Fruit fly (Drosophila melanogaster): ENCODE data around the gene CG11630.
A peak's percentile ranks its signal among the peaks of the same experiment; 100 is the strongest.

The CG11630 gene

DNA sequence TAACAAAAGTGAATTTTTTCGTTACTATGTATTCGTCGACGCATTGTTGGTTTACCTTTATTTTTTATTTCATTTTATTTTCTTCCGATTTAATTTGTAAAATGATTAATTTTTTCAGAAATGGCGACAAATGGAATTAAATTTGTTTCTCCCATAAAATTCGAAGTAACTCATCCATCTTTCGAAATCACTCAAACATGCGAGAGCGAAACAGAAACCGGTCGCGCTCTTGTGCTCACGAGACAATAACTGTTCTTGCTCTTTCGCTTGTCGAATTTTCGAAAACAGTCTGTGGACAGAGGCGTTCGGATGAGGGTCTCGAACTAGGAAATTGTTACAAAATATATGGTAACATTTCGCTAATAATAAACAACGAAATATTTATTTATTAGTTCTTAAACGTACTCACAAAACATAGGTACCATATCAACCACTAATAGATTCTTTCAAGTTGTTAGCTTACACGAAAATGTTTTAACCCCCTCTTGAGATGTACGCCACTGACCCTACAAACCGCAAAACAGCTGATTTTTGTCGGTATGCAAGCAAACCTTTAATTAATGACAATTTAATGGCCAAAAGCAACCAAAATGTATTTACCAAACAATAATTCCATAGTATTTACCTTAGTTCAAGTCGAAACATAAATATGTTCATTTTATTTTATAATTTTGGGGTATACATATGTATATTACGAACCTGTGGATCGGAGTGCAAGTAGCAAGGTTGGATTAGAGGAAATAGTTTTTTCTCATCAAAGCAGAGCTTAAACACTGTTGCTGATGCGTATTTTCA is 10.9 kb upstream of the CG11630 start (continued):
- peak; percentile 97 for TF ChIP-seq sisA (GFP tag; IDR thresholded peaks at IDR 0.05)
- peak; percentile 95 for TF ChIP-seq Sox100B (GFP tag; optimal IDR thresholded peaks at IDR 0.05)
- TF ChIP-seq CG11696 (GFP tag; IDR thresholded peaks at IDR 0.05): peak; percentile 89
- peak; percentile 97 for TF ChIP-seq gcm (GFP tag; optimal IDR thresholded peaks at IDR 0.05)
- TF ChIP-seq sc (optimal IDR thresholded peaks at IDR 0.05): no peak
- peak; percentile 92 for TF ChIP-seq sc (GFP tag; optimal IDR thresholded peaks at IDR 0.05)
- peak; percentile 96 for TF ChIP-seq CG11504 (tag; optimal IDR thresholded peaks at IDR 0.05)
- peak; percentile 96 for TF ChIP-seq Mad (GFP tag; optimal IDR thresholded peaks at IDR 0.05)
- no peak for TF ChIP-seq CG42726 (GFP tag; IDR thresholded peaks at IDR 0.05; ENCODE audit: partially characterized antibody)
- TF ChIP-seq Nf-YB (GFP tag; optimal IDR thresholded peaks at IDR 0.05): peak; percentile 85
- peak; percentile 98 for TF ChIP-seq CG9932 (GFP tag; IDR thresholded peaks at IDR 0.05)
- peak; percentile 90 for TF ChIP-seq Jarid2 (GFP tag; optimal IDR thresholded peaks at IDR 0.05)
- TF ChIP-seq pnt (GFP tag; optimal IDR thresholded peaks at IDR 0.05): peak; percentile 95
- TF ChIP-seq CG1024 (GFP tag; IDR thresholded peaks at IDR 0.05): peak; percentile 89
- peak; percentile 95 for TF ChIP-seq jing (GFP tag; optimal IDR thresholded peaks at IDR 0.05)
- peak; percentile 55 for TF ChIP-seq bigmax (GFP tag; optimal IDR thresholded peaks at IDR 0.05)
- peak; percentile 98 for TF ChIP-seq CG17829 (tag; optimal IDR thresholded peaks at IDR 0.05)
- TF ChIP-seq vfl (GFP tag; optimal IDR thresholded peaks at IDR 0.05): peak; percentile 95
- peak; percentile 78 for TF ChIP-seq CG7928 (GFP tag; optimal IDR thresholded peaks at IDR 0.05)
- TF ChIP-seq gce (GFP tag; IDR thresholded peaks at IDR 0.05): peak; percentile 95
- peak; percentile 92 for TF ChIP-seq ab (GFP tag; optimal IDR thresholded peaks at IDR 0.05)
- TF ChIP-seq CG30431 (GFP tag; optimal IDR thresholded peaks at IDR 0.05): peak; percentile 96
- TF ChIP-seq ind (GFP tag; optimal IDR thresholded peaks at IDR 0.05): peak; percentile 98
- TF ChIP-seq gcm2 (GFP tag; optimal IDR thresholded peaks at IDR 0.05): peak; percentile 93
- TF ChIP-seq Poxn (GFP tag; IDR thresholded peaks at IDR 0.05): peak; percentile 89
- TF ChIP-seq peb (GFP tag; IDR thresholded peaks at IDR 0.05): peak; percentile 94
- peak; percentile 98 for TF ChIP-seq CG4424 (GFP tag; optimal IDR thresholded peaks at IDR 0.05)
- TF ChIP-seq CoRest (tag; optimal IDR thresholded peaks at IDR 0.05): peak; percentile 99
- peak; percentile 93 for TF ChIP-seq fd64A (GFP tag; optimal IDR thresholded peaks at IDR 0.05)
- TF ChIP-seq CG11398 (GFP tag; optimal IDR thresholded peaks at IDR 0.05): peak; percentile 90
- TF ChIP-seq CG10267 (tag; optimal IDR thresholded peaks at IDR 0.05): peak; percentile 93
- peak; percentile 96 for TF ChIP-seq CG4820 (GFP tag; optimal IDR thresholded peaks at IDR 0.05)
- peak; percentile 96 for TF ChIP-seq slp2 (GFP tag; optimal IDR thresholded peaks at IDR 0.05)
- TF ChIP-seq HHEX (GFP tag; optimal IDR thresholded peaks at IDR 0.05): peak; percentile 96
- peak; percentile 97 for TF ChIP-seq CG14441 (GFP tag; IDR thresholded peaks at IDR 0.05)
- TF ChIP-seq kni (GFP tag; optimal IDR thresholded peaks at IDR 0.05): peak; percentile 94
- peak; percentile 93; the same call in 1 of the 2 replicates for TF ChIP-seq ro (GFP tag; IDR thresholded peaks at IDR 0.05)
- peak; percentile 92 for TF ChIP-seq CG17568 (GFP tag; optimal IDR thresholded peaks at IDR 0.05)
- TF ChIP-seq NK7.1 (GFP tag; optimal IDR thresholded peaks at IDR 0.05): peak; percentile 93
- TF ChIP-seq CG14860 (GFP tag; IDR thresholded peaks at IDR 0.05; ENCODE audit: partially characterized antibody): no peak
- peak; percentile 88 for TF ChIP-seq p53 (GFP tag; optimal IDR thresholded peaks at IDR 0.05)
- TF ChIP-seq Hr3 (GFP tag; optimal IDR thresholded peaks at IDR 0.05): peak; percentile 97
- peak; percentile 100 for TF ChIP-seq Med (GFP tag)
- peak; percentile 92 for TF ChIP-seq her (GFP tag; optimal IDR thresholded peaks at IDR 0.05)
- TF ChIP-seq Gsc (GFP tag; IDR thresholded peaks at IDR 0.05): no peak; the same call in 1 of the 2 replicates
- TF ChIP-seq CG13775 (GFP tag; optimal IDR thresholded peaks at IDR 0.05): peak; percentile 97
- TF ChIP-seq so (GFP tag; IDR thresholded peaks at IDR 0.05): peak; percentile 98; the same call in 2 of the 3 replicates
- TF ChIP-seq CG13123 (GFP tag; optimal IDR thresholded peaks at IDR 0.05): peak; percentile 93
- TF ChIP-seq CG15514 (GFP tag; optimal IDR thresholded peaks at IDR 0.05): peak; percentile 91
- peak; percentile 96 for TF ChIP-seq croc (GFP tag; conservative IDR thresholded peaks at IDR 0.05)

All from whole organism, embryonic.